Worm (Caenorhabditis elegans): Measurements from ENCODE around the gene C18E9.2.

The C18E9.2 gene

DNA sequence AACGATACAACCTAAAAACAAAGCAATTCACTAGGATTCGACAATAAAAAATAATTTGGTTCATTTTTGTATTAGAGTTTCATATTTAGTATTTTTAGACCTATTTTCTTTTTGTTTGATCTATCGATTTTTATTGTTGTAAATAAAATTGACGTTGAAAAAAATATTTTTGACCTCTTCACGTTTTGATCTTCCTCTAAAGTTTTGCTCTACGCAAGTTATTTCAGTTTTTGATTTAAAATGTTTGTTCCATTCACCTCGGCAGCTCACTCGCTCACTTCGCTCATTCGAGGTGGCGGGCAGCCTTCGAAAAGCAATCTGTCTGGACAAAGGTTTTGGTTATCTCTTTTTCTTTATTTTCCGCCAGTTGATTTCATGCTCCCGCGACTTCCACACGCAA is 34.0 kb upstream of the C18E9.2 start, which contains the start of gene enol-1 (continued):
- TF ChIP-seq efl-1 (GFP tag; optimal IDR thresholded peaks at IDR 0.05) (peak; percentile 77), nhr-27 (tag; optimal IDR thresholded peaks at IDR 0.05) (no peak), F39B2.1 (GFP tag; IDR thresholded peaks at IDR 0.05) (no peak), B0261.1 (tag; optimal IDR thresholded peaks at IDR 0.05) (no peak), lin-54 (GFP tag; optimal IDR thresholded peaks at IDR 0.05) (peak; percentile 15)

DNA sequence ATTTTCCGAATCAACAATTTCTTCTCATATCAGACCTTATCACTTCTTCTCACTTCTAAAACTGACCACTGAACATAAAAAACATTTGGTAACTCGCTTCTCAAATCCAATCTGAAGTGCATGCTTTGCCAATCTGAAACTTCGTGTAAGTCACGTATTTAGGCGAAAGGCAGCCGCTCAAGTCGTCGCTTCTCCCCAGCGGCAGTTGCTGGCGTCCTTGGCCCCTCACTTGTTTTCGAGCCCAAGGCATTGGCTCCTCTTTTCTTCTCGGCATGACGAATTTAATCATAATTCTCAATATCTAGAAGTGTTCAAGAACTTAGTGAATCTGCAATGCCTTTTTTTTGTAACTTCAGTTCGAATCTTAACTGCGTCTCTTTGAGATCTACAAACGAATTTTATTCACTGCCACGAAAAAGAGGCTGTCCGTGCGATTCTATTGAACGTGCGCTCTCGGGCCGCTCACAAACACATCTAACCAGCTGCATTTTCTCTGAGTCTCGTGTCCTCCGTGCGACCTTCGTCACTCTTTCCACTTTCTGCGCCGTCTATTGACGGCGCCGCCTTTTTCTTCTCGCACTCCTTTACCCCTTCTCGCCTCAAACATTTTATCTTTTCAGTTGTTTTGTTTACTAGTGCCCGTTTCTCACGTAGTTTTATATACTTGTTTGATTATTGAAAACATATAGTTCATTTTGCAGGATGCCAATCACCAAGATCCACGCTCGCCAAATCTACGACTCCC is 33.2 kb upstream of the C18E9.2 start:
- TF ChIP-seq fkh-3 (tag; optimal IDR thresholded peaks at IDR 0.05) (no peak), nhr-80 (tag; optimal IDR thresholded peaks at IDR 0.05) (peak; percentile 61), let-607 (tag; optimal IDR thresholded peaks at IDR 0.05) (peak in 1 of 2 experiments; percentile 19), lsy-27 (tag; optimal IDR thresholded peaks at IDR 0.05; ENCODE audit: borderline replicate concordance, insufficient read depth) (no peak), unc-62 (GFP tag; optimal IDR thresholded peaks at IDR 0.05) (no peak), B0336.3 (GFP tag; IDR thresholded peaks at IDR 0.05) (no peak), ceh-100 (GFP tag; IDR thresholded peaks at IDR 0.05) (no peak), ama-1 (optimal IDR thresholded peaks at IDR 0.05) (peak; percentile 61), ama-1 (GFP tag; optimal IDR thresholded peaks at IDR 0.05) (no peak), zfh-2 (GFP tag; conservative IDR thresholded peaks at IDR 0.05) (peak; percentile 51; the same call in 1 of the 2 replicates), cebp-1 (GFP tag; IDR thresholded peaks at IDR 0.05) (no peak), cebp-1 (tag; optimal IDR thresholded peaks at IDR 0.05) (peak; percentile 41), hlh-12 (tag; optimal IDR thresholded peaks at IDR 0.05) (no peak), madf-8 (GFP tag; conservative IDR thresholded peaks at IDR 0.05) (no peak), hmg-1.2 (GFP tag; IDR thresholded peaks at IDR 0.05) (peak; percentile 44; the same call in 1 of the 2 replicates), atf-7 (tag; optimal IDR thresholded peaks at IDR 0.05) (no peak), him-1 (tag; optimal IDR thresholded peaks at IDR 0.05) (no peak), lin-26 (GFP tag; IDR thresholded peaks at IDR 0.05) (no peak), snpc-4 (GFP tag; optimal IDR thresholded peaks at IDR 0.05) (no peak), snpc-4 (tag; optimal IDR thresholded peaks at IDR 0.05) (peak in 1 of 4 experiments; percentile 10), egrh-3 (GFP tag; IDR thresholded peaks at IDR 0.05) (peak; percentile 4; the same call in 1 of the 2 replicates), Y56A3A.18 (GFP tag; IDR thresholded peaks at IDR 0.05) (no peak), F10E7.11 (tag; optimal IDR thresholded peaks at IDR 0.05) (no peak), Y53F4B.3 (GFP tag; IDR thresholded peaks at IDR 0.05) (no peak), mcd-1 (GFP tag; IDR thresholded peaks at IDR 0.05) (0 out of 2 replicates have a peak, but pooled peaks have one; percentile 18), ztf-18 (tag; optimal IDR thresholded peaks at IDR 0.05) (peak; percentile 19), ZK185.1 (tag; optimal IDR thresholded peaks at IDR 0.05; ENCODE audit: poor library complexity, severe bottlenecking) (no peak)

DNA sequence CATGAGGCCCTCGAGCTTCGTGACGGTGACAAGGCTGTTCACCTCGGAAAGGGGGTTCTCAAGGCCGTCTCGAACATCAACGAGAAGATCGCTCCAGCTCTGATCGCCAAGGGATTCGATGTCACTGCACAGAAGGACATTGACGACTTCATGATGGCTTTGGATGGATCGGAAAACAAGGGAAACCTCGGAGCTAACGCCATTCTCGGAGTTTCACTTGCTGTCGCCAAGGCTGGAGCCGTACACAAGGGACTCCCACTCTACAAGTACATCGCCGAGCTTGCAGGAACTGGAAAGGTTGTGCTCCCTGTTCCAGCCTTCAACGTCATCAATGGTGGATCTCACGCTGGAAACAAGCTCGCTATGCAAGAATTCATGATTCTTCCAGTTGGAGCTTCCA is 32.4 kb upstream of the C18E9.2 start:
- TF ChIP-seq B0261.1 (tag; optimal IDR thresholded peaks at IDR 0.05) (no peak), him-1 (tag; optimal IDR thresholded peaks at IDR 0.05) (no peak), hsf-1 (GFP tag; IDR thresholded peaks at IDR 0.05) (0 out of 2 replicates have a peak, but pooled peaks have one; percentile 7), atf-7 (tag; optimal IDR thresholded peaks at IDR 0.05) (no peak), unc-62 (GFP tag; optimal IDR thresholded peaks at IDR 0.05) (no peak), egl-18 (GFP tag; IDR thresholded peaks at IDR 0.05) (0 out of 2 replicates have a peak, but pooled peaks have one; percentile 6), snpc-4 (GFP tag; optimal IDR thresholded peaks at IDR 0.05) (no peak), snpc-4 (tag; optimal IDR thresholded peaks at IDR 0.05) (no peak), T26A5.8 (tag; optimal IDR thresholded peaks at IDR 0.05) (no peak), athp-1 (tag; optimal IDR thresholded peaks at IDR 0.05) (no peak), hlh-26 (GFP tag; conservative IDR thresholded peaks at IDR 0.05) (no peak), F10E7.11 (tag; optimal IDR thresholded peaks at IDR 0.05) (no peak), C17E4.6 (GFP tag; IDR thresholded peaks at IDR 0.05) (no peak), dpl-1 (GFP tag; optimal IDR thresholded peaks at IDR 0.05) (no peak), Y53G8AR.9 (GFP tag; conservative IDR thresholded peaks at IDR 0.05) (0 out of 2 replicates have a peak, but pooled peaks have one; percentile 3), chd-7 (tag; optimal IDR thresholded peaks at IDR 0.05) (no peak), attf-3 (GFP tag; conservative IDR thresholded peaks at IDR 0.05) (no peak), ztf-22 (GFP tag; optimal IDR thresholded peaks at IDR 0.05) (no peak), K11D2.4 (GFP tag; IDR thresholded peaks at IDR 0.05) (no peak), zfh-2 (GFP tag; conservative IDR thresholded peaks at IDR 0.05) (peak; percentile 54; the same call in 1 of the 2 replicates)
